Fruit fly (Drosophila melanogaster) S2 (cell line): Measurements from ENCODE around the gene Rab9Db.

Source experiments
- CG8478 ChIP-seq: fragments of >200 bp; optimal IDR thresholded peaks from 2 replicates; lab custom pipeline; 2018
- CTCF ChIP-seq, 2 experiments: fragments of >200 bp; optimal IDR thresholded peaks; 2 replicates each; lab custom pipeline; 2018

The Rab9Db gene

dm6 chrX:10606889-10607478, 16.0 kb downstream of the Rab9Db start:
- TF ChIP-seq CTCF (optimal IDR thresholded peaks at IDR 0.05; lab: Kevin White, UChicago), result no peak
- no peak for TF ChIP-seq CG8478 (lab: Kevin White, UChicago)

- no peak for TF ChIP-seq CG8478 (lab: Kevin White, UChicago)
- TF ChIP-seq CTCF (optimal IDR thresholded peaks at IDR 0.05; lab: Kevin White, UChicago), result no peak
Observed at dm6 chrX:10602057-10602764, 20.8 kb downstream of the Rab9Db start, which contains the start of gene CG1628. TSS of gene CG1628 (minus strand) at chrX:10602714.

dm6 chrX:10601479-10601921, 21.5 kb downstream of the Rab9Db start:
- no peak for TF ChIP-seq CTCF (optimal IDR thresholded peaks at IDR 0.05; lab: Kevin White, UChicago)
- TF ChIP-seq CG8478 (lab: Kevin White, UChicago), result no peak

dm6 chrX:10600254-10600916, 22.6 kb downstream of the Rab9Db start:
- no peak for TF ChIP-seq CG8478 (lab: Kevin White, UChicago)
- TF ChIP-seq CTCF (optimal IDR thresholded peaks at IDR 0.05; lab: Kevin White, UChicago), result no peak

dm6 chrX:10599318-10599717, 23.7 kb downstream of the Rab9Db start:
- TF ChIP-seq CG8478 (lab: Kevin White, UChicago), result no peak
- no peak for TF ChIP-seq CTCF (optimal IDR thresholded peaks at IDR 0.05; lab: Kevin White, UChicago)

dm6 chrX:10595813-10596212, 27.2 kb downstream of the Rab9Db start, which contains the start of the genes Hmr and CG2124:
TSS of gene Hmr (minus strand) at chrX:10595855.
TSS of gene CG2124 (plus strand) at chrX:10596122.
- TF ChIP-seq CTCF (optimal IDR thresholded peaks at IDR 0.05; lab: Kevin White, UChicago) (no peak), CG8478 (lab: Kevin White, UChicago) (no peak)

- TF ChIP-seq CTCF (optimal IDR thresholded peaks at IDR 0.05; lab: Kevin White, UChicago), result no peak
- TF ChIP-seq CG8478 (lab: Kevin White, UChicago), result no peak
Observed at dm6 chrX:10588789-10589188, 34.2 kb downstream of the Rab9Db start, which contains the start of gene Rab9D. TSS of gene Rab9D (plus strand) at chrX:10589089.

- TF ChIP-seq CG8478 (lab: Kevin White, UChicago) (no peak), CTCF (optimal IDR thresholded peaks at IDR 0.05; lab: Kevin White, UChicago) (no peak)
Observed at dm6 chrX:10587445-10587844, 35.6 kb downstream of the Rab9Db start.

dm6 chrX:10586173-10586572, 36.9 kb downstream of the Rab9Db start:
- TF ChIP-seq CTCF (optimal IDR thresholded peaks at IDR 0.05; lab: Kevin White, UChicago), result no peak
- no peak for TF ChIP-seq CG8478 (lab: Kevin White, UChicago)

- TF ChIP-seq CTCF (optimal IDR thresholded peaks at IDR 0.05; lab: Kevin White, UChicago), result no peak
- no peak for TF ChIP-seq CG8478 (lab: Kevin White, UChicago)
Observed at dm6 chrX:10585158-10585634, 37.8 kb downstream of the Rab9Db start, which contains the start of gene spri. TSS of gene spri (minus strand) at chrX:10585422.

- no peak for TF ChIP-seq CG8478 (lab: Kevin White, UChicago)
- no peak for TF ChIP-seq CTCF (optimal IDR thresholded peaks at IDR 0.05; lab: Kevin White, UChicago)
Observed at dm6 chrX:10584461-10584860, 38.6 kb downstream of the Rab9Db start.

dm6 chrX:10582064-10582463, 41.0 kb downstream of the Rab9Db start:
- TF ChIP-seq CG8478 (lab: Kevin White, UChicago) (no peak), CTCF (optimal IDR thresholded peaks at IDR 0.05; lab: Kevin White, UChicago) (no peak)

- TF ChIP-seq CG8478 (lab: Kevin White, UChicago) (no peak), CTCF (optimal IDR thresholded peaks at IDR 0.05; lab: Kevin White, UChicago) (no peak)
Observed at dm6 chrX:10581476-10581875, 41.5 kb downstream of the Rab9Db start.

dm6 chrX:10580459-10581103, 42.4 kb downstream of the Rab9Db start:
- no peak for TF ChIP-seq CG8478 (lab: Kevin White, UChicago)
- TF ChIP-seq CTCF (optimal IDR thresholded peaks at IDR 0.05; lab: Kevin White, UChicago), result no peak
